Worm (Caenorhabditis elegans) whole organism, L4 larva: ENCODE data around the gene K10B4.1.

Source experiments
- D1046.2 ChIP-seq: fragments of 200-800 bp; sonication (Bioruptor generic); IDR thresholded peaks from 2 replicates; pipeline ENCODE4 v1.3.6; 2022; ENCODE audit warnings: missing genetic modification characterization, missing compliant biosample characterization
- F10B5.3 ChIP-seq: sonication (generic microtip); optimal IDR thresholded peaks from 2 replicates; lab custom pipeline; 2016; ENCODE audit warnings: mild to moderate bottlenecking, missing genetic modification characterization, missing compliant biosample characterization
- F37D6.2 ChIP-seq: sonication (generic microtip); optimal IDR thresholded peaks from 2 replicates; lab custom pipeline; 2016; ENCODE audit warnings: mild to moderate bottlenecking, missing genetic modification characterization, missing compliant biosample characterization
- F44E2.7 ChIP-seq: fragments of 200-800 bp; sonication (Bioruptor generic); IDR thresholded peaks from 2 replicates; pipeline ENCODE4 v2.1.2; 2022; ENCODE audit warnings: missing genetic modification characterization, missing compliant biosample characterization
- F49E8.2 ChIP-seq: sonication (generic microtip); optimal IDR thresholded peaks from 2 replicates; lab custom pipeline; 2016; ENCODE audit warnings: missing compliant biosample characterization, mild to moderate bottlenecking, missing genetic modification characterization, borderline replicate concordance
- T26A8.4 ChIP-seq: fragments of 200-800 bp; sonication (Bioruptor generic); IDR thresholded peaks from 2 replicates; pipeline ENCODE4 v1.3.6; 2022; ENCODE audit warnings: missing genetic modification characterization, missing compliant biosample characterization
- Y75B8A.6 ChIP-seq: fragments of 200-800 bp; sonication (Bioruptor generic); IDR thresholded peaks from 2 replicates; pipeline ENCODE4 v1.3.6; 2022; ENCODE audit warnings: missing genetic modification reagents, missing genetic modification characterization, missing compliant biosample characterization
- aha-1 ChIP-seq: fragments of 150-350 bp; peaks from one replicate; lab custom pipeline; 2014; ENCODE audit warnings: missing biosample characterization, missing genetic modification characterization
- aly-2 ChIP-seq: sonication (generic microtip); optimal IDR thresholded peaks from 2 replicates; lab custom pipeline; 2018; ENCODE audit warnings: missing biosample characterization, missing genetic modification characterization
- arid-1 ChIP-seq: fragments of 200-800 bp; sonication (Bioruptor generic); conservative IDR thresholded peaks from 2 replicates; pipeline ENCODE4 v1.3.6; 2022; ENCODE audit warnings: missing genetic modification reagents, missing genetic modification characterization, missing compliant biosample characterization
- attf-4 ChIP-seq: sonication (generic microtip); optimal IDR thresholded peaks from 3 replicates; lab custom pipeline; 2017; ENCODE audit warnings: missing biosample characterization, missing genetic modification characterization
- ceh-20 ChIP-seq: fragments of 200-800 bp; sonication (Bioruptor generic); IDR thresholded peaks from 2 replicates; pipeline ENCODE4 v1.3.6; 2022; ENCODE audit warnings: missing genetic modification reagents, missing genetic modification characterization, missing compliant biosample characterization
- ceh-28 ChIP-seq: fragments of 150-350 bp; optimal IDR thresholded peaks from 2 replicates; lab custom pipeline; 2014; ENCODE audit warnings: missing biosample characterization, missing genetic modification reagents, missing genetic modification characterization
- ceh-82 ChIP-seq: sonication (generic microtip); optimal IDR thresholded peaks from 2 replicates; lab custom pipeline; 2017; ENCODE audit warnings: missing biosample characterization, missing genetic modification characterization
- ctbp-1 ChIP-seq: fragments of 200-800 bp; sonication (Bioruptor generic); IDR thresholded peaks from 2 replicates; pipeline ENCODE4 v1.3.6; 2022; ENCODE audit warnings: missing genetic modification reagents, missing genetic modification characterization, missing compliant biosample characterization
- daf-16 ChIP-seq, 3 experiments: sonication (generic microtip); optimal IDR thresholded peaks; 2 replicates each; lab custom pipeline; 2016 to 2017; ENCODE audit warnings: missing genetic modification characterization in 3 of 3, missing genetic modification reagents in 3 of 3, mild to moderate bottlenecking in 2 of 3, missing compliant biosample characterization in 2 of 3, missing biosample characterization in 1 of 3, moderate library complexity in 1 of 3
- daf-8 ChIP-seq: fragments of 200-800 bp; sonication (Bioruptor generic); IDR thresholded peaks from 2 replicates; pipeline ENCODE4 v1.3.6; 2022; ENCODE audit warnings: missing genetic modification characterization, missing compliant biosample characterization
- dmd-6 ChIP-seq: fragments of 200-800 bp; sonication (Bioruptor generic); IDR thresholded peaks from 2 replicates; pipeline ENCODE4 v1.3.6; 2022; ENCODE audit warnings: missing genetic modification reagents, missing genetic modification characterization, missing compliant biosample characterization
- dve-1 ChIP-seq: sonication (generic microtip); optimal IDR thresholded peaks from 2 replicates; lab custom pipeline; 2017; ENCODE audit warnings: antibody characterized with exemption, mild to moderate bottlenecking, missing genetic modification characterization, missing compliant biosample characterization; ENCODE audit not compliant: insufficient read depth
- gei-8 ChIP-seq: fragments of 200-800 bp; sonication (Bioruptor generic); optimal IDR thresholded peaks from 2 replicates; lab custom pipeline; 2018; ENCODE audit warnings: mild to moderate bottlenecking, missing genetic modification characterization, missing compliant biosample characterization
- hif-1 ChIP-seq, 2 experiments: sonication (generic microtip); optimal IDR thresholded peaks; 2 replicates each; lab custom pipeline; 2016 to 2017; ENCODE audit warnings: missing compliant biosample characterization in 2 of 2, missing genetic modification characterization in 2 of 2, missing genetic modification reagents in 2 of 2, missing genotype in 2 of 2, mild to moderate bottlenecking in 1 of 2
- hlh-11 ChIP-seq: fragments of 200-800 bp; sonication (Bioruptor generic); optimal IDR thresholded peaks from 2 replicates; lab custom pipeline; 2018; ENCODE audit warnings: mild to moderate bottlenecking, missing genetic modification characterization, missing compliant biosample characterization
- hlh-30 ChIP-seq: sonication (generic microtip); optimal IDR thresholded peaks from 2 replicates; lab custom pipeline; 2017; ENCODE audit warnings: antibody characterized with exemption, mild to moderate bottlenecking, missing genetic modification characterization, missing compliant biosample characterization; ENCODE audit not compliant: insufficient read depth
- hmg-1.1 ChIP-seq: fragments of 200-800 bp; sonication (Bioruptor generic); IDR thresholded peaks from 2 replicates; pipeline ENCODE4 v1.3.6; 2022; ENCODE audit warnings: missing genetic modification reagents, missing genetic modification characterization, missing compliant biosample characterization
- lim-7 ChIP-seq: fragments of 200-800 bp; sonication (Bioruptor generic); IDR thresholded peaks from 2 replicates; pipeline ENCODE4 v1.3.6; 2022; ENCODE audit warnings: missing genetic modification characterization, missing compliant biosample characterization
- lin-13 ChIP-seq: fragments of 150-350 bp; optimal IDR thresholded peaks from 2 replicates; lab custom pipeline; 2014; ENCODE audit warnings: missing biosample characterization, missing genetic modification reagents, missing genetic modification characterization
- lin-29 ChIP-seq: fragments of 200-800 bp; sonication (Bioruptor generic); IDR thresholded peaks from 2 replicates; pipeline ENCODE4 v1.3.6; 2022; ENCODE audit warnings: missing genetic modification reagents, missing genetic modification characterization, missing compliant biosample characterization
- lin-38 ChIP-seq: fragments of 200-800 bp; sonication (Bioruptor generic); IDR thresholded peaks from 2 replicates; pipeline ENCODE4 v1.3.6; 2022; ENCODE audit warnings: missing genetic modification reagents, missing genetic modification characterization, missing compliant biosample characterization
- lsy-2 ChIP-seq, 2 experiments: fragments of 150-350 bp in 1 of 2; sonication (generic microtip) in 1 of 2; optimal IDR thresholded peaks; 2 replicates each; lab custom pipeline; 2014 to 2017; ENCODE audit warnings: missing biosample characterization in 2 of 2, missing genetic modification characterization in 2 of 2
- mdl-1 ChIP-seq, 2 experiments: fragments of 150-350 bp in 1 of 2; sonication (generic microtip) in 1 of 2; optimal IDR thresholded peaks; 2 replicates each; lab custom pipeline; 2014 to 2017; ENCODE audit warnings: missing biosample characterization in 2 of 2, missing genetic modification characterization in 2 of 2
- mep-1 ChIP-seq: fragments of 150-350 bp; sonication (generic microtip); optimal IDR thresholded peaks from 3 replicates; lab custom pipeline; 2014; ENCODE audit warnings: missing biosample characterization, missing genetic modification characterization
- mes-2 ChIP-seq: sonication (generic microtip); optimal IDR thresholded peaks from 2 replicates; lab custom pipeline; 2016; ENCODE audit warnings: missing genotype, mild to moderate bottlenecking, missing genetic modification characterization, missing compliant biosample characterization; ENCODE audit not compliant: poor library complexity, severe bottlenecking
- mxl-3 ChIP-seq: fragments of 200-800 bp; sonication (Bioruptor generic); optimal IDR thresholded peaks from 2 replicates; lab custom pipeline; 2018; ENCODE audit warnings: mild to moderate bottlenecking, missing genetic modification characterization, missing compliant biosample characterization
- nhr-102 ChIP-seq: sonication (generic microtip); optimal IDR thresholded peaks from 2 replicates; lab custom pipeline; 2016; ENCODE audit warnings: mild to moderate bottlenecking, missing genetic modification characterization, moderate library complexity, missing compliant biosample characterization
- nhr-11 ChIP-seq: fragments of 150-350 bp; optimal IDR thresholded peaks from 2 replicates; lab custom pipeline; 2014; ENCODE audit warnings: missing biosample characterization, missing genetic modification characterization
- nhr-28 ChIP-seq: fragments of 150-350 bp; optimal IDR thresholded peaks from 2 replicates; lab custom pipeline; 2014; ENCODE audit warnings: missing biosample characterization, missing genetic modification characterization
- nhr-41 ChIP-seq: fragments of 200-800 bp; sonication (Bioruptor generic); IDR thresholded peaks from 2 replicates; pipeline ENCODE4 v1.3.6; 2022; ENCODE audit warnings: missing genetic modification reagents, missing genetic modification characterization, missing compliant biosample characterization
- nhr-6 ChIP-seq: fragments of 150-350 bp; optimal IDR thresholded peaks from 2 replicates; lab custom pipeline; 2014; ENCODE audit warnings: missing biosample characterization, missing genetic modification characterization
- nhr-77 ChIP-seq: fragments of 150-350 bp; optimal IDR thresholded peaks from 2 replicates; lab custom pipeline; 2014; ENCODE audit warnings: missing biosample characterization, missing genetic modification characterization
- pha-4 ChIP-seq, 2 experiments: fragments of 150-350 bp in 1 of 2; fragments of 200-800 bp in 1 of 2; sonication (Bioruptor generic) in 1 of 2; IDR thresholded peaks in 1 of 2; optimal IDR thresholded peaks in 1 of 2; 2 replicates each; pipeline versions ENCODE4 v1.3.6 to Lab custom; 2014 to 2022; ENCODE audit warnings: missing genetic modification characterization in 2 of 2, missing genetic modification reagents in 2 of 2, missing biosample characterization in 1 of 2, missing compliant biosample characterization in 1 of 2
- pqm-1 ChIP-seq: sonication (generic microtip); optimal IDR thresholded peaks from 2 replicates; lab custom pipeline; 2017; ENCODE audit warnings: missing biosample characterization, missing genetic modification characterization
- saeg-2 ChIP-seq: fragments of 200-800 bp; sonication (Bioruptor generic); IDR thresholded peaks from 2 replicates; pipeline ENCODE4 v1.3.6; 2022; ENCODE audit warnings: missing genetic modification reagents, missing genetic modification characterization, missing compliant biosample characterization
- set-16 ChIP-seq: fragments of 200-800 bp; sonication (Bioruptor generic); IDR thresholded peaks from 2 replicates; pipeline ENCODE4 v1.3.6; 2022; ENCODE audit warnings: missing genetic modification reagents, missing genetic modification characterization, missing compliant biosample characterization
- snpc-1.2 ChIP-seq: fragments of 200-800 bp; sonication (Bioruptor generic); IDR thresholded peaks from 2 replicates; pipeline ENCODE4 v1.3.6; 2022; ENCODE audit warnings: missing genetic modification reagents, missing genetic modification characterization, missing compliant biosample characterization
- spr-3 ChIP-seq: fragments of 200-800 bp; sonication (Bioruptor generic); optimal IDR thresholded peaks from 2 replicates; lab custom pipeline; 2018; ENCODE audit warnings: mild to moderate bottlenecking, missing genetic modification characterization, missing compliant biosample characterization
- tra-1 ChIP-seq: fragments of 200-800 bp; sonication (Bioruptor generic); IDR thresholded peaks from 2 replicates; pipeline ENCODE4 v1.3.6; 2022; ENCODE audit warnings: missing genetic modification reagents, missing genetic modification characterization, missing compliant biosample characterization
- unc-39 ChIP-seq: sonication (generic microtip); optimal IDR thresholded peaks from 2 replicates; lab custom pipeline; 2017; ENCODE audit warnings: missing biosample characterization, missing genetic modification characterization
- zfp-3 ChIP-seq: fragments of 200-800 bp; sonication (Bioruptor generic); conservative IDR thresholded peaks from 2 replicates; pipeline ENCODE4 v1.3.6; 2022; ENCODE audit warnings: missing genetic modification reagents, missing genetic modification characterization, missing compliant biosample characterization
- zip-2 ChIP-seq: fragments of 150-350 bp; optimal IDR thresholded peaks from 2 replicates; lab custom pipeline; 2014; ENCODE audit warnings: missing biosample characterization, missing genetic modification characterization

Gene K10B4.1

ce11 chrII:159294-159922 is 24.1 kb downstream of the K10B4.1 start:
- TF ChIP-seq ctbp-1 (GFP tag; lab: Robert Waterston, UW) (no peak), lim-7 (no peak), ceh-28 (peak; percentile 26), T26A8.4 (GFP tag; lab: Robert Waterston, UW) (no peak), F10B5.3 (no peak), D1046.2 (GFP tag; lab: Robert Waterston, UW) (no peak), saeg-2 (GFP tag; lab: Robert Waterston, UW) (no peak), pha-4 (GFP tag; IDR thresholded peaks at IDR 0.05; lab: Robert Waterston, UW) (0 out of 2 replicates have a peak, but pooled peaks have one; percentile 20), pha-4 (tag; optimal IDR thresholded peaks at IDR 0.05; lab: Kevin White, UChicago) (peak; percentile 29), nhr-11 (tag; lab: Kevin White, UChicago) (no peak), F44E2.7 (GFP tag; lab: Robert Waterston, UW) (no peak), lin-13 (GFP tag; lab: Kevin White, UChicago) (no peak), mdl-1 (tag; optimal IDR thresholded peaks at IDR 0.05; lab: Kevin White, UChicago) (no peak), tra-1 (GFP tag; lab: Robert Waterston, UW) (no peak), nhr-28 (tag; lab: Kevin White, UChicago) (peak; percentile 56), lin-38 (GFP tag; lab: Robert Waterston, UW) (peak; percentile 43), set-16 (GFP tag; lab: Robert Waterston, UW) (no peak), unc-39 (tag; lab: Kevin White, UChicago) (no peak), dve-1 (peak; percentile 58), hmg-1.1 (GFP tag; lab: Robert Waterston, UW) (no peak), spr-3 (no peak), hif-1 (tag; optimal IDR thresholded peaks at IDR 0.05; lab: Kevin White, UChicago) (no peak), aha-1 (tag; lab: Kevin White, UChicago) (peak; percentile 48), mes-2 (peak; percentile 61), nhr-41 (GFP tag; lab: Robert Waterston, UW) (no peak), snpc-1.2 (GFP tag; lab: Robert Waterston, UW) (no peak), dmd-6 (GFP tag; lab: Robert Waterston, UW) (peak; percentile 26; the same call in 1 of the 2 replicates), Y75B8A.6 (no peak), nhr-6 (tag; lab: Kevin White, UChicago) (peak; percentile 70), F37D6.2 (tag; lab: Kevin White, UChicago) (no peak), arid-1 (GFP tag; lab: Robert Waterston, UW) (no peak), pqm-1 (tag; lab: Kevin White, UChicago) (peak; percentile 33), lin-29 (GFP tag; lab: Robert Waterston, UW) (no peak), ceh-20 (GFP tag; lab: Robert Waterston, UW) (no peak), attf-4 (tag; lab: Kevin White, UChicago) (no peak), aly-2 (tag; lab: Kevin White, UChicago) (no peak), gei-8 (GFP tag; lab: Kevin White, UChicago) (no peak), lsy-2 (tag; optimal IDR thresholded peaks at IDR 0.05; lab: Kevin White, UChicago) (peak in 1 of 2 experiments; percentile 55), F49E8.2 (tag; lab: Kevin White, UChicago) (no peak), nhr-77 (peak; percentile 29), daf-16 (GFP tag; optimal IDR thresholded peaks at IDR 0.05; lab: Kevin White, UChicago) (no peak), daf-16 (tag; optimal IDR thresholded peaks at IDR 0.05; lab: Kevin White, UChicago) (peak; percentile 52), ceh-82 (tag; lab: Kevin White, UChicago) (no peak), zfp-3 (GFP tag; lab: Robert Waterston, UW) (no peak), hlh-11 (peak; percentile 64), nhr-102 (tag; lab: Kevin White, UChicago) (no peak), daf-8 (GFP tag; lab: Robert Waterston, UW) (no peak), hlh-30 (peak; percentile 76), mep-1 (tag; lab: Kevin White, UChicago) (peak; percentile 46), mxl-3 (GFP tag; lab: Kevin White, UChicago) (no peak), zip-2 (tag; lab: Kevin White, UChicago) (no peak)
